Worm (Caenorhabditis elegans) whole organism, mixed stage, embryonic: ENCODE measurements around the gene scl-25.
"Not testable (repeated sequence)": the region's sequence is repeated elsewhere in the genome, so short reads cannot be mapped to it uniquely, and the experiment has no call there.

Experiments used
- M03D4.4 ChIP-seq: sonication (generic microtip); optimal IDR thresholded peaks from 2 replicates; lab custom pipeline; 2017; ENCODE audit warnings: mild to moderate bottlenecking, missing genetic modification characterization, missing compliant biosample characterization
- bed-3 ChIP-seq: fragments of 200-800 bp; sonication (Bioruptor generic); optimal IDR thresholded peaks from 3 replicates; lab custom pipeline; 2018; ENCODE audit warnings: mild to moderate bottlenecking, missing genetic modification characterization, moderate library complexity, missing compliant biosample characterization
- blmp-1 ChIP-seq: fragments of 150-350 bp; optimal IDR thresholded peaks from 2 replicates; lab custom pipeline; 2014; ENCODE audit warnings: missing biosample characterization, missing genetic modification characterization
- ceh-39 ChIP-seq: fragments of 150-350 bp; optimal IDR thresholded peaks from 2 replicates; lab custom pipeline; 2014; ENCODE audit warnings: missing biosample characterization, missing genetic modification characterization
- ceh-43 ChIP-seq: fragments of 200-800 bp; sonication (Bioruptor generic); optimal IDR thresholded peaks from 2 replicates; lab custom pipeline; 2018; ENCODE audit warnings: mild to moderate bottlenecking, missing genetic modification characterization, moderate library complexity, missing compliant biosample characterization
- ceh-83 ChIP-seq: fragments of 200-800 bp; sonication (Bioruptor generic); optimal IDR thresholded peaks from 2 replicates; lab custom pipeline; 2018; ENCODE audit warnings: mild to moderate bottlenecking, missing genetic modification characterization, missing compliant biosample characterization
- cnd-1 ChIP-seq: fragments of 200-800 bp; sonication (Bioruptor generic); optimal IDR thresholded peaks from 2 replicates; lab custom pipeline; 2018; ENCODE audit warnings: mild to moderate bottlenecking, missing genetic modification characterization, missing compliant biosample characterization
- drap-1 ChIP-seq: fragments of 200-800 bp; sonication (Bioruptor generic); optimal IDR thresholded peaks from 3 replicates; lab custom pipeline; 2018; ENCODE audit warnings: mild to moderate bottlenecking, missing genetic modification characterization, missing compliant biosample characterization
- elt-1 ChIP-seq: sonication (generic microtip); optimal IDR thresholded peaks from 2 replicates; lab custom pipeline; 2017; ENCODE audit warnings: missing genetic modification characterization, mild to moderate bottlenecking, missing compliant biosample characterization, antibody characterized with exemption, moderate library complexity, borderline replicate concordance; ENCODE audit not compliant: insufficient read depth
- elt-3 ChIP-seq: fragments of 150-350 bp; optimal IDR thresholded peaks from 2 replicates; lab custom pipeline; 2014; ENCODE audit warnings: missing biosample characterization, missing genetic modification characterization
- flh-1 ChIP-seq: fragments of 200-800 bp; sonication (Bioruptor generic); optimal IDR thresholded peaks from 2 replicates; lab custom pipeline; 2018; ENCODE audit warnings: mild to moderate bottlenecking, missing genetic modification characterization, moderate library complexity, missing compliant biosample characterization
- ham-2 ChIP-seq: fragments of 200-800 bp; sonication (Bioruptor generic); optimal IDR thresholded peaks from 2 replicates; lab custom pipeline; 2018; ENCODE audit warnings: mild to moderate bottlenecking, missing genetic modification characterization, missing compliant biosample characterization
- hlh-1 ChIP-seq: fragments of 150-350 bp; optimal IDR thresholded peaks from 2 replicates; lab custom pipeline; 2014; ENCODE audit warnings: missing biosample characterization, missing genetic modification reagents, missing genetic modification characterization
- lin-13 ChIP-seq: fragments of 150-350 bp; optimal IDR thresholded peaks from 2 replicates; lab custom pipeline; 2014; ENCODE audit warnings: missing biosample characterization, missing genetic modification characterization
- lin-32 ChIP-seq: fragments of 200-800 bp; sonication (Bioruptor generic); optimal IDR thresholded peaks from 2 replicates; lab custom pipeline; 2018; ENCODE audit warnings: mild to moderate bottlenecking, missing genetic modification characterization, missing compliant biosample characterization
- lsy-2 ChIP-seq: fragments of 150-350 bp; optimal IDR thresholded peaks from 2 replicates; lab custom pipeline; 2014; ENCODE audit warnings: missing biosample characterization, missing genetic modification characterization
- mab-5 ChIP-seq: fragments of 150-350 bp; optimal IDR thresholded peaks from 2 replicates; lab custom pipeline; 2014; ENCODE audit warnings: missing biosample characterization, missing genetic modification characterization
- mep-1 ChIP-seq: fragments of 150-350 bp; optimal IDR thresholded peaks from 2 replicates; lab custom pipeline; 2017; ENCODE audit warnings: missing biosample characterization, missing genetic modification reagents, missing genetic modification characterization, inconsistent platforms
- mls-2 ChIP-seq: sonication (generic microtip); optimal IDR thresholded peaks from 2 replicates; lab custom pipeline; 2016; ENCODE audit warnings: mild to moderate bottlenecking, missing genetic modification characterization, moderate library complexity, missing compliant biosample characterization
- nhr-12 ChIP-seq: fragments of 150-350 bp; optimal IDR thresholded peaks from 2 replicates; lab custom pipeline; 2014; ENCODE audit warnings: missing biosample characterization, missing genetic modification characterization
- nhr-2 ChIP-seq: fragments of 150-350 bp; optimal IDR thresholded peaks from 2 replicates; lab custom pipeline; 2014; ENCODE audit warnings: missing biosample characterization, missing genetic modification characterization
- nhr-237 ChIP-seq: fragments of 150-350 bp; optimal IDR thresholded peaks from 2 replicates; lab custom pipeline; 2014; ENCODE audit warnings: missing biosample characterization, missing genetic modification characterization
- nhr-28 ChIP-seq: fragments of 150-350 bp; optimal IDR thresholded peaks from 2 replicates; lab custom pipeline; 2014; ENCODE audit warnings: missing biosample characterization, missing genetic modification characterization
- nhr-76 ChIP-seq: sonication (generic microtip); optimal IDR thresholded peaks from 2 replicates; lab custom pipeline; 2017; ENCODE audit warnings: missing biosample characterization, missing genetic modification characterization
- pha-4 ChIP-seq: fragments of 150-350 bp; optimal IDR thresholded peaks from 2 replicates; lab custom pipeline; 2018; ENCODE audit warnings: missing biosample characterization, missing genetic modification reagents, missing genetic modification characterization
- sem-2 ChIP-seq: fragments of 200-800 bp; sonication (Bioruptor generic); optimal IDR thresholded peaks from 2 replicates; lab custom pipeline; 2018; ENCODE audit warnings: mild to moderate bottlenecking, missing genetic modification characterization, missing compliant biosample characterization
- snpc-4 ChIP-seq: fragments of 150-350 bp; optimal IDR thresholded peaks from 2 replicates; lab custom pipeline; 2014; ENCODE audit warnings: missing biosample characterization, missing genetic modification characterization
- sptf-1 ChIP-seq: sonication (generic microtip); optimal IDR thresholded peaks from 2 replicates; lab custom pipeline; 2017; ENCODE audit warnings: mild to moderate bottlenecking, missing genetic modification characterization, moderate library complexity, missing compliant biosample characterization
- tbx-8 ChIP-seq: fragments of 200-800 bp; sonication (Bioruptor generic); optimal IDR thresholded peaks from 2 replicates; lab custom pipeline; 2018; ENCODE audit warnings: mild to moderate bottlenecking, missing genetic modification characterization, moderate library complexity, missing compliant biosample characterization
- unc-120 ChIP-seq: sonication (generic microtip); optimal IDR thresholded peaks from 2 replicates; lab custom pipeline; 2017; ENCODE audit warnings: missing genetic modification characterization, missing compliant biosample characterization; ENCODE audit not compliant: poor library complexity, severe bottlenecking
- unc-39 ChIP-seq: fragments of 150-350 bp; optimal IDR thresholded peaks from 2 replicates; lab custom pipeline; 2014; ENCODE audit warnings: missing biosample characterization, missing genetic modification characterization
- unc-62 ChIP-seq: fragments of 150-350 bp; optimal IDR thresholded peaks from 2 replicates; lab custom pipeline; 2014; ENCODE audit warnings: missing biosample characterization, missing genetic modification reagents, missing genetic modification characterization
- ztf-11 ChIP-seq: fragments of 150-350 bp; optimal IDR thresholded peaks from 2 replicates; lab custom pipeline; 2014; ENCODE audit warnings: missing biosample characterization, missing genetic modification characterization

The scl-25 gene

ce11 chrV:17255028-17255427 lies 29.5 kb downstream of the scl-25 start, which contains the start of gene srh-116:
srh-116 (minus strand) TSS chrV:17255128.
- TF ChIP-seq snpc-4; ceh-43 (GFP tag; lab: Kevin White, UChicago); drap-1 (GFP tag; lab: Kevin White, UChicago): not testable (repeated sequence)

DNA sequence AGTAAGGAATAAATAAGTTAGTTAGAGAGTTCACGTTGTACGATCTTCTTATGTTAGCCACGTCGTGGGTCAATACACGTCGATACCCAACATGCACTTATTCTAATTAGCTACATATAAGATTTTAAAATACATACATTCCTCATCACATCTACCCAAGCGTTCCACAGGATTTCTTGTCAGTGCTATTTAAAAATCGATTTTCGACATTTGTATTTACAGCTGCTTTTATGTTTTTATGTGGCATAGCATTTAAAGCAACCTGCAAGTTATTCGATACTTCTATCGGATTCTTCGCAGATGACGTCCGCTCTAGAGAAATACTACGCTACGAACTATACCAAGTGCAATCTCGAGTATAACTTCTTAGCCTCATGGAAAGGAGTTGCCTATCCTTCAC lies 30.0 kb downstream of the scl-25 start, which contains the start of gene srh-115:
TSS of gene srh-115 (plus strand) at position 301 of the 400 bp plus-strand sequence.
- TF ChIP-seq nhr-28: no peak
- no peak for TF ChIP-seq blmp-1
- no peak for TF ChIP-seq M03D4.4
- no peak for TF ChIP-seq unc-39 (tag; lab: Kevin White, UChicago)
- no peak for TF ChIP-seq lsy-2 (tag; lab: Kevin White, UChicago)
- no peak for TF ChIP-seq mls-2
- no peak for TF ChIP-seq elt-1 (tag; lab: Kevin White, UChicago)
- TF ChIP-seq nhr-237 (tag; lab: Kevin White, UChicago): no peak
- TF ChIP-seq nhr-76 (tag; lab: Kevin White, UChicago): no peak
- no peak for TF ChIP-seq unc-120 (tag; lab: Kevin White, UChicago)
- no peak for TF ChIP-seq drap-1 (GFP tag; lab: Kevin White, UChicago)
- no peak for TF ChIP-seq ztf-11 (tag; lab: Kevin White, UChicago)
- TF ChIP-seq mab-5 (tag; lab: Kevin White, UChicago): no peak
- TF ChIP-seq flh-1 (GFP tag; lab: Kevin White, UChicago): no peak
- no peak for TF ChIP-seq elt-3 (tag; lab: Kevin White, UChicago)

- no peak for TF ChIP-seq M03D4.4
- no peak for TF ChIP-seq sptf-1 (tag; lab: Kevin White, UChicago)
- no peak for TF ChIP-seq elt-1 (tag; lab: Kevin White, UChicago)
- no peak for TF ChIP-seq lsy-2 (tag; lab: Kevin White, UChicago)
- TF ChIP-seq ztf-11 (tag; lab: Kevin White, UChicago): no peak
- no peak for TF ChIP-seq ceh-39 (tag; lab: Kevin White, UChicago)
- TF ChIP-seq drap-1 (GFP tag; lab: Kevin White, UChicago): no peak
- TF ChIP-seq cnd-1 (tag; lab: Kevin White, UChicago): no peak
- no peak for TF ChIP-seq sem-2
- TF ChIP-seq pha-4 (tag; lab: Kevin White, UChicago): no peak
- no peak for TF ChIP-seq nhr-2
- TF ChIP-seq nhr-12 (tag; lab: Kevin White, UChicago): no peak
- TF ChIP-seq ceh-83 (GFP tag; lab: Kevin White, UChicago): no peak
- no peak for TF ChIP-seq snpc-4
- TF ChIP-seq bed-3: no peak
These were observed 32.1 kb downstream of the scl-25 start for ce11 chrV:17257637-17258036.

ce11 chrV:17258244-17258643 lies 32.8 kb downstream of the scl-25 start:
- TF ChIP-seq nhr-12 (tag; lab: Kevin White, UChicago) (no peak), sptf-1 (tag; lab: Kevin White, UChicago) (no peak), sem-2 (no peak), elt-1 (tag; lab: Kevin White, UChicago) (no peak), hlh-1 (tag; lab: Kevin White, UChicago) (no peak), mls-2 (no peak), ztf-11 (tag; lab: Kevin White, UChicago) (no peak), ceh-39 (tag; lab: Kevin White, UChicago) (no peak), nhr-237 (tag; lab: Kevin White, UChicago) (no peak), M03D4.4 (no peak), nhr-28 (no peak), tbx-8 (GFP tag; lab: Kevin White, UChicago) (no peak), flh-1 (GFP tag; lab: Kevin White, UChicago) (no peak), pha-4 (tag; lab: Kevin White, UChicago) (no peak), unc-62 (GFP tag; lab: Kevin White, UChicago) (no peak), lin-13 (no peak), ceh-83 (GFP tag; lab: Kevin White, UChicago) (no peak), unc-120 (tag; lab: Kevin White, UChicago) (no peak)

DNA sequence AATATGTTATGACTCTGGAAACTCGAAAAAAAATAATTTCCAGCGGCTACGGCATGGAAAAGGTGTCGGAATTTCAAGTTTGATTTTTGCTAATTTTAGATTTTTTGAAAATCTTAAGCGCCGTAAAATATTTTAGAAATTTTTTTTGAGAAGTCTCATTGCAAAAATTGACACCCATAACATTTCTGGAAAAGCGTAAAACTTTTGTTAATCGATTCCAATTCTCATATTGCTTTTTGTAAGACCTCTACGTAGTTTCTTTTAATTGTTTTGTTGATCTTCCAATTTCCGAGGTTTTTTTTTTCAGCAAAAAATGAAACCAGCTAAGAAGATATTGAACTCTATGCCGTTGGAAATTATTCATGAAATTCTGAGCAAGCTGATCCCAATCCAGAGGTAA lies 33.4 kb downstream of the scl-25 start, which contains the start of gene fbxa-85:
TSS of gene fbxa-85 (plus strand) at position 301 of the 400 bp plus-strand sequence.
- no peak for TF ChIP-seq ham-2 (GFP tag; lab: Kevin White, UChicago)
- TF ChIP-seq ztf-11 (tag; lab: Kevin White, UChicago): no peak
- TF ChIP-seq mls-2: no peak
- TF ChIP-seq lin-32 (GFP tag; lab: Kevin White, UChicago): no peak
- TF ChIP-seq unc-120 (tag; lab: Kevin White, UChicago): no peak
- no peak for TF ChIP-seq sptf-1 (tag; lab: Kevin White, UChicago)
- no peak for TF ChIP-seq blmp-1
- TF ChIP-seq ceh-39 (tag; lab: Kevin White, UChicago): no peak
- TF ChIP-seq lin-13: no peak
- TF ChIP-seq nhr-2: no peak
- TF ChIP-seq unc-62 (GFP tag; lab: Kevin White, UChicago): no peak
- TF ChIP-seq cnd-1 (tag; lab: Kevin White, UChicago): no peak
- no peak for TF ChIP-seq ceh-43 (GFP tag; lab: Kevin White, UChicago)
- no peak for TF ChIP-seq mep-1 (tag; lab: Kevin White, UChicago)
- TF ChIP-seq nhr-237 (tag; lab: Kevin White, UChicago): no peak
- TF ChIP-seq flh-1 (GFP tag; lab: Kevin White, UChicago): no peak
- no peak for TF ChIP-seq hlh-1 (tag; lab: Kevin White, UChicago)
